Fruit fly (Drosophila melanogaster) whole organism, embryonic: ENCODE data around the gene east.

Source experiments
- Adf1 ChIP-seq: fragments of 200-800 bp; sonication (Bioruptor generic); IDR thresholded peaks from 2 replicates; pipeline ENCODE4 v1.3.6; 2022; ENCODE audit warnings: missing biosample characterization, missing genetic modification characterization
- Blimp-1 ChIP-seq: fragments of 200-800 bp; sonication (Bioruptor generic); optimal IDR thresholded peaks from 3 replicates; lab custom pipeline; 2018; ENCODE audit warnings: missing biosample characterization, missing genetic modification characterization, mild to moderate bottlenecking, moderate library complexity, missing genetic modification reagents
- CG1024 ChIP-seq: fragments of 200-800 bp; sonication (Bioruptor generic); IDR thresholded peaks from 2 replicates; pipeline ENCODE4 v1.3.6; 2022; ENCODE audit warnings: missing biosample characterization, missing genetic modification characterization
- CG10274 ChIP-seq: fragments of 200-800 bp; sonication (Bioruptor generic); optimal IDR thresholded peaks from 3 replicates; lab custom pipeline; 2017; ENCODE audit warnings: missing biosample characterization, mild to moderate bottlenecking, missing genetic modification characterization
- CG1233 ChIP-seq: fragments of 200-800 bp; sonication (Bioruptor generic); optimal IDR thresholded peaks from 4 replicates; lab custom pipeline; 2018; ENCODE audit warnings: missing biosample characterization, mild to moderate bottlenecking, missing genetic modification characterization
- CG13624 ChIP-seq: fragments of 200-800 bp; sonication (Bioruptor generic); optimal IDR thresholded peaks from 2 replicates; lab custom pipeline; 2016; ENCODE audit warnings: missing biosample characterization, missing genetic modification characterization
- CG14667 ChIP-seq: fragments of 200-800 bp; sonication (Bioruptor generic); IDR thresholded peaks from 2 replicates; pipeline ENCODE4 v1.3.6; 2022; ENCODE audit warnings: missing biosample characterization, missing genetic modification characterization
- CG14710 ChIP-seq: fragments of 200-800 bp; sonication (Bioruptor generic); optimal IDR thresholded peaks from 3 replicates; lab custom pipeline; 2019; ENCODE audit warnings: missing biosample characterization, mild to moderate bottlenecking, missing genetic modification characterization, moderate library complexity
- CG15479 ChIP-seq: fragments of 200-800 bp; sonication (Bioruptor generic); optimal IDR thresholded peaks from 3 replicates; lab custom pipeline; 2019; ENCODE audit warnings: missing biosample characterization, mild to moderate bottlenecking, missing genetic modification characterization, moderate library complexity
- CG16863 ChIP-seq: fragments of 200-800 bp; sonication (Bioruptor generic); optimal IDR thresholded peaks from 3 replicates; lab custom pipeline; 2016; ENCODE audit warnings: missing biosample characterization, missing genetic modification characterization
- CG1792 ChIP-seq: fragments of 200-800 bp; sonication (Bioruptor generic); optimal IDR thresholded peaks from 2 replicates; lab custom pipeline; 2016; ENCODE audit warnings: missing biosample characterization, missing genetic modification characterization
- CG18599 ChIP-seq: fragments of 200-800 bp; sonication (Bioruptor generic); optimal IDR thresholded peaks from 3 replicates; lab custom pipeline; 2017; ENCODE audit warnings: missing biosample characterization, missing genetic modification characterization, mild to moderate bottlenecking, moderate library complexity, missing genetic modification reagents
- CG18764 ChIP-seq: fragments of 200-800 bp; sonication (Bioruptor generic); optimal IDR thresholded peaks from 3 replicates; lab custom pipeline; 2016; ENCODE audit warnings: missing biosample characterization, missing genetic modification characterization
- CG2116 ChIP-seq: fragments of 200-800 bp; sonication (Bioruptor generic); optimal IDR thresholded peaks from 3 replicates; lab custom pipeline; 2018; ENCODE audit warnings: missing biosample characterization, mild to moderate bottlenecking, missing genetic modification characterization
- CG2678 ChIP-seq: fragments of 200-800 bp; sonication (Bioruptor generic); optimal IDR thresholded peaks from 3 replicates; lab custom pipeline; 2019; ENCODE audit warnings: missing biosample characterization, mild to moderate bottlenecking, missing genetic modification characterization, moderate library complexity
- CG2889 ChIP-seq: fragments of 200-800 bp; sonication (Bioruptor generic); IDR thresholded peaks from 3 replicates; pipeline ENCODE4 v1.3.6; 2022; ENCODE audit warnings: missing biosample characterization, missing genetic modification characterization
- CG34376 ChIP-seq: fragments of 200-800 bp; sonication (Bioruptor generic); optimal IDR thresholded peaks from 2 replicates; lab custom pipeline; 2018; ENCODE audit warnings: missing biosample characterization, mild to moderate bottlenecking, missing genetic modification characterization
- CG4854 ChIP-seq: fragments of 200-800 bp; sonication (Bioruptor generic); optimal IDR thresholded peaks from 2 replicates; lab custom pipeline; 2016; ENCODE audit warnings: missing biosample characterization, missing genetic modification characterization, inconsistent platforms
- CG5245 ChIP-seq: fragments of 200-800 bp; sonication (Bioruptor generic); optimal IDR thresholded peaks from 3 replicates; lab custom pipeline; 2016; ENCODE audit warnings: missing biosample characterization, missing genetic modification characterization
- CG6791 ChIP-seq: fragments of 200-800 bp; sonication (Bioruptor generic); IDR thresholded peaks from 3 replicates; pipeline ENCODE4 v1.3.6; 2022; ENCODE audit warnings: missing biosample characterization, missing genetic modification characterization; ENCODE audit not compliant: partially characterized antibody
- CG6813 ChIP-seq: fragments of 200-800 bp; sonication (Bioruptor generic); optimal IDR thresholded peaks from 2 replicates; lab custom pipeline; 2017; ENCODE audit warnings: missing biosample characterization, missing genetic modification characterization, mild to moderate bottlenecking, moderate library complexity, missing genetic modification reagents
- CG7556 ChIP-seq: fragments of 200-800 bp; sonication (Bioruptor generic); optimal IDR thresholded peaks from 2 replicates; lab custom pipeline; 2017; ENCODE audit warnings: missing biosample characterization, mild to moderate bottlenecking, missing genetic modification characterization
- CG7745 ChIP-seq: fragments of 200-800 bp; sonication (Bioruptor generic); optimal IDR thresholded peaks from 2 replicates; lab custom pipeline; 2018; ENCODE audit warnings: missing biosample characterization, mild to moderate bottlenecking, missing genetic modification characterization, moderate library complexity
- CG9797 ChIP-seq: fragments of 200-800 bp; sonication (Bioruptor generic); optimal IDR thresholded peaks from 3 replicates; lab custom pipeline; 2018; ENCODE audit warnings: missing biosample characterization, mild to moderate bottlenecking, missing genetic modification characterization
- Camta ChIP-seq: fragments of 200-800 bp; sonication (Bioruptor generic); optimal IDR thresholded peaks from 2 replicates; lab custom pipeline; 2016; ENCODE audit warnings: missing biosample characterization, missing genetic modification characterization
- CoRest ChIP-seq: fragments of 200-800 bp; sonication (Bioruptor generic); optimal IDR thresholded peaks from 3 replicates; lab custom pipeline; 2018; ENCODE audit warnings: missing biosample characterization, mild to moderate bottlenecking, missing genetic modification characterization, moderate library complexity
- D ChIP-seq, 2 experiments: fragments of 200-800 bp in 1 of 2; fragments of >200 bp in 1 of 2; sonication (Bioruptor generic) in 1 of 2; optimal IDR thresholded peaks; 2 replicates in 1 of 2; 3 replicates in 1 of 2; lab custom pipeline; 2017; ENCODE audit warnings: mild to moderate bottlenecking in 1 of 2, missing biosample characterization in 1 of 2, missing genetic modification characterization in 1 of 2, missing genetic modification reagents in 1 of 2
- D19A ChIP-seq: fragments of 200-800 bp; optimal IDR thresholded peaks from 3 replicates; lab custom pipeline; 2019; ENCODE audit warnings: missing biosample characterization, mild to moderate bottlenecking, missing genetic modification characterization, moderate library complexity
- Dad ChIP-seq: fragments of 200-800 bp; sonication (Bioruptor generic); optimal IDR thresholded peaks from 3 replicates; lab custom pipeline; 2016; ENCODE audit warnings: missing biosample characterization, missing genetic modification characterization
- Dip2 ChIP-seq: fragments of 200-800 bp; sonication (Bioruptor generic); IDR thresholded peaks from 2 replicates; pipeline ENCODE4 v1.3.6; 2022; ENCODE audit warnings: missing biosample characterization, missing genetic modification characterization
- Dp ChIP-seq: fragments of 200-800 bp; sonication (Bioruptor generic); optimal IDR thresholded peaks from 2 replicates; lab custom pipeline; 2018; ENCODE audit warnings: missing biosample characterization, mild to moderate bottlenecking, missing genetic modification characterization, moderate library complexity
- Hr39 ChIP-seq: fragments of >200 bp; optimal IDR thresholded peaks from 2 replicates; lab custom pipeline; 2017
- Hr51 ChIP-seq, 2 experiments: fragments of 200-800 bp; sonication (Bioruptor generic); optimal IDR thresholded peaks; 2 replicates in 1 of 2; 3 replicates in 1 of 2; lab custom pipeline; 2016 to 2018; ENCODE audit warnings: missing biosample characterization in 2 of 2, missing genetic modification characterization in 2 of 2, mild to moderate bottlenecking in 1 of 2, moderate library complexity in 1 of 2
- Hsf ChIP-seq: fragments of 200-800 bp; sonication (Bioruptor generic); optimal IDR thresholded peaks from 3 replicates; lab custom pipeline; 2016; ENCODE audit warnings: missing biosample characterization, missing genetic modification characterization
- Med ChIP-seq: fragments of 200-800 bp; sonication (Bioruptor generic); peaks from one replicate; lab custom pipeline; 2016; ENCODE audit warnings: missing biosample characterization, missing genetic modification characterization, mild to moderate bottlenecking, inconsistent platforms, moderate library complexity
- Mes4 ChIP-seq: fragments of 200-800 bp; sonication (Bioruptor generic); optimal IDR thresholded peaks from 2 replicates; lab custom pipeline; 2016; ENCODE audit warnings: missing biosample characterization, missing genetic modification characterization
- Oli ChIP-seq: fragments of 200-800 bp; sonication (Bioruptor generic); optimal IDR thresholded peaks from 2 replicates; lab custom pipeline; 2018; ENCODE audit warnings: missing biosample characterization, mild to moderate bottlenecking, missing genetic modification characterization, moderate library complexity
- Optix ChIP-seq: fragments of 200-800 bp; sonication (Bioruptor generic); IDR thresholded peaks from 3 replicates; pipeline ENCODE4 v1.3.6; 2022; ENCODE audit warnings: missing biosample characterization, missing genetic modification characterization
- fu2 ChIP-seq: fragments of 200-800 bp; sonication (Bioruptor generic); optimal IDR thresholded peaks from 2 replicates; lab custom pipeline; 2016; ENCODE audit warnings: missing biosample characterization, missing genetic modification characterization
- gfzf ChIP-seq: fragments of 200-800 bp; sonication (Bioruptor generic); optimal IDR thresholded peaks from 2 replicates; lab custom pipeline; 2016; ENCODE audit warnings: missing biosample characterization, mild to moderate bottlenecking, missing genetic modification characterization, moderate library complexity
- hbn ChIP-seq: fragments of 200-800 bp; sonication (Bioruptor generic); IDR thresholded peaks from 2 replicates; pipeline ENCODE4 v1.3.6; 2022; ENCODE audit warnings: missing biosample characterization, missing genetic modification characterization; ENCODE audit not compliant: partially characterized antibody
- klu ChIP-seq: fragments of 200-800 bp; sonication (Bioruptor generic); IDR thresholded peaks from 2 replicates; pipeline ENCODE4 v1.3.6; 2022; ENCODE audit warnings: missing biosample characterization, missing genetic modification characterization
- peb ChIP-seq: fragments of 200-800 bp; sonication (Bioruptor generic); IDR thresholded peaks from 2 replicates; pipeline ENCODE4 v1.3.6; 2022; ENCODE audit warnings: missing biosample characterization, missing genetic modification characterization
- schlank ChIP-seq: fragments of 200-800 bp; sonication (Bioruptor generic); optimal IDR thresholded peaks from 2 replicates; lab custom pipeline; 2018; ENCODE audit warnings: missing biosample characterization, mild to moderate bottlenecking, missing genetic modification characterization
- sob ChIP-seq: fragments of 200-800 bp; sonication (Bioruptor generic); IDR thresholded peaks from 2 replicates; pipeline ENCODE4 v1.3.6; 2022; ENCODE audit warnings: missing biosample characterization, missing genetic modification characterization
- tll ChIP-seq, 2 experiments: fragments of 200-800 bp in 1 of 2; fragments of >200 bp in 1 of 2; sonication (Bioruptor generic) in 1 of 2; optimal IDR thresholded peaks; 2 replicates each; lab custom pipeline; 2017 to 2019; ENCODE audit warnings: missing biosample characterization in 2 of 2, missing genetic modification characterization in 2 of 2, mild to moderate bottlenecking in 1 of 2, moderate library complexity in 1 of 2
- trem ChIP-seq: fragments of 200-800 bp; optimal IDR thresholded peaks from 3 replicates; lab custom pipeline; 2019; ENCODE audit warnings: missing biosample characterization, mild to moderate bottlenecking, missing genetic modification characterization, moderate library complexity
- vnd ChIP-seq: fragments of 200-800 bp; sonication (Bioruptor generic); IDR thresholded peaks from 3 replicates; pipeline ENCODE4 v1.3.6; 2022; ENCODE audit warnings: missing biosample characterization, missing genetic modification characterization; ENCODE audit not compliant: partially characterized antibody

Gene east

dm6 chrX:1984175-1984973 lies 26.3 kb upstream of the east start (continued):
- TF ChIP-seq CG10274 (GFP tag; lab: Kevin White, UChicago) (peak; percentile 94), CG1024 (no peak), CG6791 (GFP tag; lab: Robert Waterston, UW) (no peak), CG18599 (peak; percentile 68), CG1792 (peak; percentile 60), Adf1 (GFP tag; lab: Robert Waterston, UW) (peak; percentile 14), vnd (GFP tag; lab: Robert Waterston, UW) (no peak), peb (peak; percentile 76), Dip2 (GFP tag; lab: Robert Waterston, UW) (0 out of 2 replicates have a peak, but pooled peaks have one; percentile 9), CG13624 (GFP tag; lab: Kevin White, UChicago) (peak; percentile 52), schlank (peak; percentile 58), CG1233 (peak; percentile 59), fu2 (GFP tag; lab: Kevin White, UChicago) (peak; percentile 74), Camta (GFP tag; lab: Kevin White, UChicago) (no peak), CG6813 (peak; percentile 37), Blimp-1 (peak; percentile 76), Dp (GFP tag; lab: Kevin White, UChicago) (no peak), CG15479 (GFP tag; lab: Kevin White, UChicago) (no peak), CG9797 (GFP tag; lab: Kevin White, UChicago) (peak; percentile 0), CG7556 (peak; percentile 77), Dad (GFP tag; lab: Kevin White, UChicago) (peak; percentile 22), CG4854 (GFP tag; lab: Kevin White, UChicago) (peak; percentile 45), CG16863 (GFP tag; lab: Kevin White, UChicago) (peak; percentile 81), trem (tag; lab: Kevin White, UChicago) (peak; percentile 35), gfzf (GFP tag; lab: Kevin White, UChicago) (no peak), CG2678 (tag; lab: Kevin White, UChicago) (peak; percentile 88), Mes4 (GFP tag; lab: Kevin White, UChicago) (peak; percentile 78), CG2116 (no peak), CG14667 (peak; percentile 73), CG2889 (GFP tag; lab: Robert Waterston, UW) (0 out of 3 replicates have a peak, but pooled peaks have one; percentile 41), sob (GFP tag; lab: Robert Waterston, UW) (peak; percentile 66), klu (GFP tag; lab: Robert Waterston, UW) (peak; percentile 59; the same call in 1 of the 2 replicates), Hr51 (GFP tag; optimal IDR thresholded peaks at IDR 0.05; lab: Kevin White, UChicago) (peak; percentile 50 to 86), CG7745 (tag; lab: Kevin White, UChicago) (no peak), CG14710 (peak; percentile 50), Hr39 (lab: Kevin White, UChicago) (no peak), tll (GFP tag; optimal IDR thresholded peaks at IDR 0.05; lab: Kevin White, UChicago) (no peak), Med (GFP tag; lab: Kevin White, UChicago) (peak; percentile 93), Hsf (GFP tag; lab: Kevin White, UChicago) (peak; percentile 71), CG5245 (GFP tag; lab: Kevin White, UChicago) (peak; percentile 33), D (optimal IDR thresholded peaks at IDR 0.05; lab: Kevin White, UChicago) (no peak), D (GFP tag; optimal IDR thresholded peaks at IDR 0.05; lab: Kevin White, UChicago) (peak; percentile 77), Optix (GFP tag; lab: Robert Waterston, UW) (peak; percentile 82), D19A (tag; lab: Kevin White, UChicago) (peak; percentile 99), Oli (peak; percentile 89), CG34376 (GFP tag; lab: Kevin White, UChicago) (no peak), CoRest (tag; lab: Kevin White, UChicago) (peak; percentile 89), CG18764 (GFP tag; lab: Kevin White, UChicago) (peak; percentile 54), hbn (GFP tag; lab: Robert Waterston, UW) (no peak)
